Fruit fly (Drosophila melanogaster): ENCODE measurements around the gene Utx.

Utx gene

dm6 chr2L:10306518-10307260, 28.1 kb upstream of the Utx start, which contains the start of the genes CG5390 and CG4968 (continued):
- peak; percentile 78 for TF ChIP-seq achi (GFP tag; optimal IDR thresholded peaks at IDR 0.05)
- peak; percentile 51 for TF ChIP-seq CG31627 (GFP tag; optimal IDR thresholded peaks at IDR 0.05)
- TF ChIP-seq salr (GFP tag; optimal IDR thresholded peaks at IDR 0.05) = peak; percentile 7 to 53
- TF ChIP-seq CG10669 (GFP tag; optimal IDR thresholded peaks at IDR 0.05) = no peak
- TF ChIP-seq ss (GFP tag; optimal IDR thresholded peaks at IDR 0.05) = peak in 1 of 2 experiments; percentile 77
- TF ChIP-seq fd85E (GFP tag; optimal IDR thresholded peaks at IDR 0.05) = no peak
- peak; percentile 76 for TF ChIP-seq Met (GFP tag; optimal IDR thresholded peaks at IDR 0.05)
- peak; percentile 31 for TF ChIP-seq CG11902 (GFP tag; optimal IDR thresholded peaks at IDR 0.05)
- TF ChIP-seq eg (GFP tag; IDR thresholded peaks at IDR 0.05) = no peak; the same call in 2 of the 3 replicates
- TF ChIP-seq CG11294 (GFP tag; IDR thresholded peaks at IDR 0.05) = no peak; the same call in 1 of the 2 replicates
- peak; percentile 59 for TF ChIP-seq dac (GFP tag; optimal IDR thresholded peaks at IDR 0.05)
- peak; percentile 36 for TF ChIP-seq CG11762 (GFP tag; optimal IDR thresholded peaks at IDR 0.05; ENCODE audit: insufficient read depth)
- TF ChIP-seq vri (GFP tag; optimal IDR thresholded peaks at IDR 0.05) = peak; percentile 70

- TF ChIP-seq Hr4 (GFP tag; optimal IDR thresholded peaks at IDR 0.05) (no peak), Sox14 (GFP tag; optimal IDR thresholded peaks at IDR 0.05) (no peak), Eip78C (GFP tag) (peak; percentile 39), CG31627 (GFP tag; optimal IDR thresholded peaks at IDR 0.05) (no peak), achi (GFP tag; optimal IDR thresholded peaks at IDR 0.05) (no peak), CG3032 (tag; optimal IDR thresholded peaks at IDR 0.05) (no peak)
Observed at dm6 chr2L:10305538-10306147, 27.0 kb upstream of the Utx start.

- no peak for TF ChIP-seq Met (GFP tag; optimal IDR thresholded peaks at IDR 0.05)
- no peak for TF ChIP-seq CG10669 (GFP tag; optimal IDR thresholded peaks at IDR 0.05)
- peak; percentile 34 for TF ChIP-seq Sox14 (GFP tag; optimal IDR thresholded peaks at IDR 0.05)
- no peak for TF ChIP-seq Sox102F (GFP tag; optimal IDR thresholded peaks at IDR 0.05)
- TF ChIP-seq Hr38 (GFP tag; optimal IDR thresholded peaks at IDR 0.05) = no peak
- TF ChIP-seq CG31627 (GFP tag; optimal IDR thresholded peaks at IDR 0.05) = peak; percentile 2
- TF ChIP-seq Hr4 (GFP tag; optimal IDR thresholded peaks at IDR 0.05) = no peak
- no peak for TF ChIP-seq Eip75B (GFP tag; optimal IDR thresholded peaks at IDR 0.05)
- no peak for TF ChIP-seq Gug (GFP tag; IDR thresholded peaks at IDR 0.05)
- peak; percentile 30 for TF ChIP-seq esn (GFP tag; optimal IDR thresholded peaks at IDR 0.05)
- no peak for TF ChIP-seq CG6854 (GFP tag; optimal IDR thresholded peaks at IDR 0.05)
- no peak for TF ChIP-seq CG15336 (GFP tag; IDR thresholded peaks at IDR 0.05)
- peak; percentile 45 for TF ChIP-seq Eip78C (GFP tag)
- TF ChIP-seq topi (GFP tag; optimal IDR thresholded peaks at IDR 0.05) = no peak
Observed at dm6 chr2L:10303786-10304185, 25.2 kb upstream of the Utx start, which contains the start of gene nmd. nmd (minus strand) TSS chr2L:10303947.

- TF ChIP-seq eg (GFP tag; IDR thresholded peaks at IDR 0.05) = no peak
- peak; percentile 42 for TF ChIP-seq Eip78C (GFP tag)
Observed at dm6 chr2L:10301918-10302317, 23.3 kb upstream of the Utx start, which contains the start of gene CG13138. CG13138 (minus strand) TSS chr2L:10302018.

- TF ChIP-seq CG3032 (tag; optimal IDR thresholded peaks at IDR 0.05) (peak; percentile 70), Hr39 (GFP tag; optimal IDR thresholded peaks at IDR 0.05) (no peak), Ets21C (GFP tag; optimal IDR thresholded peaks at IDR 0.05) (peak; percentile 18), Hr4 (GFP tag; optimal IDR thresholded peaks at IDR 0.05) (peak; percentile 61), salr (GFP tag; optimal IDR thresholded peaks at IDR 0.05) (peak in 1 of 2 experiments; percentile 22), lz (GFP tag; optimal IDR thresholded peaks at IDR 0.05) (peak; percentile 47), CG16779 (tag; optimal IDR thresholded peaks at IDR 0.05) (no peak), CG11762 (GFP tag; optimal IDR thresholded peaks at IDR 0.05; ENCODE audit: insufficient read depth) (peak; percentile 36), topi (GFP tag; optimal IDR thresholded peaks at IDR 0.05) (peak; percentile 50), Eip78C (GFP tag) (peak; percentile 86), CG8632 (GFP tag; optimal IDR thresholded peaks at IDR 0.05) (peak; percentile 62), achi (GFP tag; optimal IDR thresholded peaks at IDR 0.05) (peak; percentile 75), Lpt (GFP tag; optimal IDR thresholded peaks at IDR 0.05) (peak; percentile 35), Eip75B (GFP tag; optimal IDR thresholded peaks at IDR 0.05) (peak; percentile 50), CG31627 (GFP tag; optimal IDR thresholded peaks at IDR 0.05) (peak; percentile 39), Ets96B (tag; optimal IDR thresholded peaks at IDR 0.05) (peak; percentile 67), CG10669 (GFP tag; optimal IDR thresholded peaks at IDR 0.05) (peak; percentile 25), CG9139 (GFP tag; optimal IDR thresholded peaks at IDR 0.05) (no peak), Sox15 (GFP tag; optimal IDR thresholded peaks at IDR 0.05) (peak; percentile 13), CG6163 (GFP tag; IDR thresholded peaks at IDR 0.05) (no peak), CG6854 (GFP tag; optimal IDR thresholded peaks at IDR 0.05) (no peak), Met (GFP tag; optimal IDR thresholded peaks at IDR 0.05) (peak; percentile 62), svp (GFP tag) (no peak), CG15336 (GFP tag; IDR thresholded peaks at IDR 0.05) (peak; percentile 85), Sox14 (GFP tag; optimal IDR thresholded peaks at IDR 0.05) (peak; percentile 41), Blimp-1 (GFP tag; optimal IDR thresholded peaks at IDR 0.05) (no peak), OdsH (GFP tag; optimal IDR thresholded peaks at IDR 0.05) (peak; percentile 74), Gug (GFP tag; IDR thresholded peaks at IDR 0.05) (no peak)
Observed at dm6 chr2L:10299810-10300147, 21.2 kb upstream of the Utx start, which contains the start of gene CYLD. CYLD (minus strand) TSS chr2L:10299847.
